Worm (Caenorhabditis elegans): ENCODE results near the gene oma-1.

Gene oma-1

DNA sequence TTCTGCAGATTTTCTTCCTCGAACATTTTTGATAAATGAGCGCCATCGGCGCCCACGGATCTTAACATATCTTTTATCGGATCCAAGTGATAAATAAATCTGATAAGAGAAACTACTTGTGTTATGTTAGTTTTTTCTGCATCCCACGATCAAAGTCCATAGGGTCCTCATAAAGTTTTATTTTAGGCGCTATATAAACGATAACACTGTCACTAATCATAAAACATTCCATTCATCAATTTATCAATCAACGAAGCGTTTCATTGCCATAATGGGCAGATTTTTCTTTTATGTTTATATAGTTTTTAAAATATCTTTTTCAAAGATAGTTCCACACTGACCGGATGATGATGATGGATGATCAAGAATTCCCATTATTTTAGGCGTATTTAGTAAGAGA is 24.1 kb upstream of the oma-1 start:
- TF ChIP-seq ztf-29 (GFP tag; IDR thresholded peaks at IDR 0.05) (no peak), klf-2 (GFP tag; conservative IDR thresholded peaks at IDR 0.05) (no peak), med-1 (GFP tag; optimal IDR thresholded peaks at IDR 0.05; ENCODE audit: insufficient read depth) (no peak), T22C8.4 (GFP tag; IDR thresholded peaks at IDR 0.05) (no peak), flt-1 (GFP tag; IDR thresholded peaks at IDR 0.05) (no peak), ztf-23 (GFP tag; IDR thresholded peaks at IDR 0.05) (no peak), ref-1 (GFP tag; conservative IDR thresholded peaks at IDR 0.05) (no peak), cog-1 (tag; optimal IDR thresholded peaks at IDR 0.05) (no peak), tab-1 (GFP tag; IDR thresholded peaks at IDR 0.05) (no peak)

DNA sequence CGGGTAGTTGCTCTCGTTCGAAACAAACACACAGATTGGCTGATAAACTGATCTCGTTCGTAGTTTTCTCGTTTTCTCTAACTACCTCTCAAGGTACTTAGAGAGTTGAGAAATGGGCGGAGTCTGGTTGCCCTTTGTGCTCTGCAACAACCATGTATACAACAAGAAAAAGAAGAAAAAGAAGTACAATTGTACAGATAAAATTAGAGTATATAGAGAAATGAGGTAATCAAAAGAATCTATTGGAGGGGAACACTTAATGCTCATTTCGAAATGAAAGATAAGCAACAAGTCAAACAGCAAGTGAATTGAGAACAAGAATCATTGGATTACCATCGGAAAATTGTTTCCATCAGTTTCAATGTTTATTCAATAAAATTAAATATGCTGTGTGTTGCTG is 23.4 kb upstream of the oma-1 start, which contains the start of gene C09G9.1:
C09G9.1 (minus strand) TSS at position 143 of the 400 bp plus-strand sequence.
- TF ChIP-seq ztf-23 (GFP tag; IDR thresholded peaks at IDR 0.05): no peak
- TF ChIP-seq cog-1 (tag; optimal IDR thresholded peaks at IDR 0.05): no peak
- TF ChIP-seq ref-1 (GFP tag; conservative IDR thresholded peaks at IDR 0.05): no peak
- TF ChIP-seq med-1 (GFP tag; optimal IDR thresholded peaks at IDR 0.05; ENCODE audit: insufficient read depth): no peak
- TF ChIP-seq flt-1 (GFP tag; IDR thresholded peaks at IDR 0.05): no peak
- no peak for TF ChIP-seq ztf-29 (GFP tag; IDR thresholded peaks at IDR 0.05)
- TF ChIP-seq klf-2 (GFP tag; conservative IDR thresholded peaks at IDR 0.05): no peak
- TF ChIP-seq T22C8.4 (GFP tag; IDR thresholded peaks at IDR 0.05): no peak
- TF ChIP-seq tab-1 (GFP tag; IDR thresholded peaks at IDR 0.05): no peak

DNA sequence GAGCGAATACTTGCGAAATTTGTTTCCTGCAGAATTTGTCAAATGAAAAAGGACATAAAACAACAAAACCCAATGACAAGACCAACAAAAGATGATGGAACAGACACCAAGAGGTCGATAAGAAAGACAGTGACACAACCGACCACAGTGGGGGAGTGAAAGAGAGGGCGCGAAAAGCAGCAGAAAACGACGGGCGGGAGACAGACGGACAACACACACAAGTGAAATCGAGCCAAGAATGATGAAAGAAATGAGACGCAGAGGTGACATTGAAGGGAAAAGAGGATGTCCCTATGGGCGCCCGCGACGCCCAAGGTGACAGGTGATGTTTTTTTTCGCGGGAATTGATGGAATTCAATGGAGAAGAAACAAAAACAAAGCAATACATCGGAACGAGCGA is 22.7 kb upstream of the oma-1 start:
- TF ChIP-seq ref-1 (GFP tag; conservative IDR thresholded peaks at IDR 0.05) (no peak), ztf-29 (GFP tag; IDR thresholded peaks at IDR 0.05) (no peak), T22C8.4 (GFP tag; IDR thresholded peaks at IDR 0.05) (no peak), flt-1 (GFP tag; IDR thresholded peaks at IDR 0.05) (no peak), tab-1 (GFP tag; IDR thresholded peaks at IDR 0.05) (no peak), med-1 (GFP tag; optimal IDR thresholded peaks at IDR 0.05; ENCODE audit: insufficient read depth) (no peak), klf-2 (GFP tag; conservative IDR thresholded peaks at IDR 0.05) (no peak), cog-1 (tag; optimal IDR thresholded peaks at IDR 0.05) (no peak), ztf-23 (GFP tag; IDR thresholded peaks at IDR 0.05) (no peak)

DNA sequence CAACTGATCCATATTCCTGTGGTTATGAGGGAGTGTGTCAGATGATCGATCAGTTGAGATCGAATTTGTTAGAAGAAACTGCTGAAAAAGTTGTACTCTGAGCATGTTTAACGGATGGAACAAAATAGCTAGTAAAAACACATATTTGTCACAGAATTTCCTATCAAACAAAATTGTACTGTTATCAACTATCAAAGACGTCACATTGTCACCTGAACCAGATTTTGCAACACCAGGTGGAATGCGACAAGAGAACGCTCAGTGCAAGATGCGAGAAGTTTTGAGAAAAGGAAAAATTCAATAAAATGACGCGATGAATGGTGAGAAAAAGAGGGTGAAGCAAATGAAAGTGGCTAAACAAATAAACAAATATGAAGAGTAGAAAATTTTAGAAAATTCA is 21.2 kb upstream of the oma-1 start:
- TF ChIP-seq flt-1 (GFP tag; IDR thresholded peaks at IDR 0.05) (no peak), ztf-29 (GFP tag; IDR thresholded peaks at IDR 0.05) (no peak), med-1 (GFP tag; optimal IDR thresholded peaks at IDR 0.05; ENCODE audit: insufficient read depth) (no peak), tab-1 (GFP tag; IDR thresholded peaks at IDR 0.05) (no peak), T22C8.4 (GFP tag; IDR thresholded peaks at IDR 0.05) (no peak), ref-1 (GFP tag; conservative IDR thresholded peaks at IDR 0.05) (no peak), ztf-23 (GFP tag; IDR thresholded peaks at IDR 0.05) (no peak), cog-1 (tag; optimal IDR thresholded peaks at IDR 0.05) (no peak), klf-2 (GFP tag; conservative IDR thresholded peaks at IDR 0.05) (no peak)

DNA sequence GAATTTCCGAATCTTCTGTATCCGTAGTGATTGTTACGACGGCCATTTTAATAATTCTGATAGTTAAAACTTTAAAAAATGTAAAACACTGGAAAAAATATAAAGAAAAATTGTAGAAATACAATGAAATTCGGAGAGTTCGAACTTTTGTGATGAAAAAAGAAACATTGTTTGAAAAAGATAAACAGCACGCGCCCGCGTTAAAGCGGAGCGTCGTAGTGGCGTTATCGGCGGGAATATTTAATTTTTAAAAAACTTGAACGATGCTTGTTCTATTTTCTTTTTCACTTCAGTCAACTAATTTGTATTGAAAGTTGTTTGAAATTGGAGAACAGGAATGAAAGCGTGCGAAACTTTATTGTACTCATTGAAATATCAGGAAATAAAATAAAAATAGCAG is 19.2 kb upstream of the oma-1 start, which contains the start of gene npp-23:
npp-23 (minus strand) TSS at position 56 of the 400 bp plus-strand sequence.
- TF ChIP-seq T22C8.4 (GFP tag; IDR thresholded peaks at IDR 0.05) (no peak), klf-2 (GFP tag; conservative IDR thresholded peaks at IDR 0.05) (no peak), med-1 (GFP tag; optimal IDR thresholded peaks at IDR 0.05; ENCODE audit: insufficient read depth) (no peak), flt-1 (GFP tag; IDR thresholded peaks at IDR 0.05) (no peak), ref-1 (GFP tag; conservative IDR thresholded peaks at IDR 0.05) (no peak), tab-1 (GFP tag; IDR thresholded peaks at IDR 0.05) (no peak), ztf-23 (GFP tag; IDR thresholded peaks at IDR 0.05) (no peak), cog-1 (tag; optimal IDR thresholded peaks at IDR 0.05) (no peak), ztf-29 (GFP tag; IDR thresholded peaks at IDR 0.05) (no peak)

DNA sequence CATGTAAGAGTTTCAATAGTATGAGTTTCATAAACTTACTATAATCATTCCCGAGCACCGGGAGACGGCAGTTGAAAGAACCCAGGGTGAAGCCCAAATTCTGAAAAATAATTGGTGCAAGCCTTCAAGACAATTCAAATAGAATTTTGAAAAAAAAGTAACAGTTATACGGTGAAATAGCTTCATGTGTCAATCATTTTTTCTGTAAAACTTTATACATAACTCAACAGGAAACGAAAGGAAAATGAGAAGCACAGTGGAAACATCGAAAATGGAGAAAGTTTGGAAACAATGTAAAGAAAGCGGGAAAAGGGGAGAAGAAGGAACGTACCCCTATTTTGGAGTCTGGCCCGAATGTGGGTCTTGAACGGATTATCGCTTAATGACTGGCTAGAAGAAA is 15.8 kb upstream of the oma-1 start, which contains the start of gene C09G9.3:
C09G9.3 (minus strand) TSS at position 101 of the 400 bp plus-strand sequence.
- TF ChIP-seq ref-1 (GFP tag; conservative IDR thresholded peaks at IDR 0.05) (no peak), med-1 (GFP tag; optimal IDR thresholded peaks at IDR 0.05; ENCODE audit: insufficient read depth) (no peak)

DNA sequence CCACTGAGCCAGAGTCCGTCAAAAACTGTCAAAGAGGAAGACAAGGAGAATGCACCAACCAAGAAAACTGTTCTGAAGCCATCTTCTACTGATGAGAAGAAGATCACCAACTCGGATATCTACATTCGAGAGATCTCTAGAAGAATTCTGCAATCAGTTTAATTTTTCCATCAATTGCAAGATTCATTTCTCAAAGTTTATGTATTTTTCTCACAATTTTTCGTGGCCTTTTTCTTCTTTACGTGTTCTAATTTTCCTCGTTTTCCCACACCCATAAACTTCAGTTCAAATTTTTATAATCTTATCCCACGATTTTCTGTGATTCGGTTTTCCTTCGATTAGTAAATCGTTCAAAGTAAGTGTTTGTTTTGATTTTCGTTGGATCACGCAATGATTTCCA is 14.9 kb upstream of the oma-1 start, which contains the start of gene hdl-2:
hdl-2 (plus strand) TSS at position 301 of the 400 bp plus-strand sequence.
- TF ChIP-seq ztf-29 (GFP tag; IDR thresholded peaks at IDR 0.05) (no peak), cog-1 (tag; optimal IDR thresholded peaks at IDR 0.05) (no peak)

DNA sequence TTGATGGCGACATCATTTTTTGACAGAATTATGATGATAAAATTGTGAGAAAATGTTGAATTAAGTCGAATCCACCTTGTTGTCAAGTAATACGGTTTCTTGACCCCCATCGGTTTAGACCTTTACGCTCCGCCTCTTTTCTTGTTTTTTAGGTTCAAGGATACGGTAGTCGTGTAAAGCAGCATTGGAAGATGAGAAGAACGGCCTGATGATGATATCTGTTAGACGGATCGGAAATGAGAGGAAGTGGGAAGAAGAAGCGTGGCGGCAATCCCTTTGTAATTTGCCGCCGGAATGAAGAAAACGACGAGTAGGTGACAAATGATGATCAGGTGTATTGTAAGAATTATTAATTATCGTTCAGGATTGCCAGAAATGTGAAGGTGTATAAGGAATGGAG is 9.0 kb upstream of the oma-1 start, which contains the start of gene npax-4:
npax-4 (minus strand) TSS at position 101 of the 400 bp plus-strand sequence.
- TF ChIP-seq klf-2 (GFP tag; conservative IDR thresholded peaks at IDR 0.05) (no peak), tab-1 (GFP tag; IDR thresholded peaks at IDR 0.05) (no peak), cog-1 (tag; optimal IDR thresholded peaks at IDR 0.05) (no peak), ztf-23 (GFP tag; IDR thresholded peaks at IDR 0.05) (no peak), flt-1 (GFP tag; IDR thresholded peaks at IDR 0.05) (no peak), ref-1 (GFP tag; conservative IDR thresholded peaks at IDR 0.05) (no peak), med-1 (GFP tag; optimal IDR thresholded peaks at IDR 0.05; ENCODE audit: insufficient read depth) (no peak), T22C8.4 (GFP tag; IDR thresholded peaks at IDR 0.05) (no peak), ztf-29 (GFP tag; IDR thresholded peaks at IDR 0.05) (no peak)

DNA sequence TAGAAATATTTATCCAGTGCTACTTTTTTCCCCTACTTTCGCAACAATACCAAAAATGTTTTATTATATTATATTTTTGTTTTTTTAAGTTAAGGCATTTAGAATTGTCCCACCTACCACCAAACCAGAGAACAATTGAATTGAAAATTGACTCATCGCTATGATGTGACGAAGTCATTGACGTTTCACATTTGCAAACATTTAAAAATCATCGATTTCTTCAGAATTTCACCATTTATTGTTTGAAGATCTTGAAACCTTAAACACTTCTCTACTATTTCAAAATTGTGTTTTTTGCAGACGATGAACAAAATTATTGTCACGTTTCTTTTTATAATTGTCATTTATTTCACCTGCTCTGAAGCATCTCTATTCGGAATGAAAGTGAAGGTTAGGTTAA is 7.6 kb upstream of the oma-1 start, which contains the start of gene C09G9.8:
C09G9.8 (plus strand) TSS at position 301 of the 400 bp plus-strand sequence.
- TF ChIP-seq klf-2 (GFP tag; conservative IDR thresholded peaks at IDR 0.05): no peak
- TF ChIP-seq ztf-29 (GFP tag; IDR thresholded peaks at IDR 0.05): no peak
- no peak for TF ChIP-seq med-1 (GFP tag; optimal IDR thresholded peaks at IDR 0.05; ENCODE audit: insufficient read depth)
- no peak for TF ChIP-seq ztf-23 (GFP tag; IDR thresholded peaks at IDR 0.05)
- no peak for TF ChIP-seq ref-1 (GFP tag; conservative IDR thresholded peaks at IDR 0.05)
- TF ChIP-seq flt-1 (GFP tag; IDR thresholded peaks at IDR 0.05): no peak

DNA sequence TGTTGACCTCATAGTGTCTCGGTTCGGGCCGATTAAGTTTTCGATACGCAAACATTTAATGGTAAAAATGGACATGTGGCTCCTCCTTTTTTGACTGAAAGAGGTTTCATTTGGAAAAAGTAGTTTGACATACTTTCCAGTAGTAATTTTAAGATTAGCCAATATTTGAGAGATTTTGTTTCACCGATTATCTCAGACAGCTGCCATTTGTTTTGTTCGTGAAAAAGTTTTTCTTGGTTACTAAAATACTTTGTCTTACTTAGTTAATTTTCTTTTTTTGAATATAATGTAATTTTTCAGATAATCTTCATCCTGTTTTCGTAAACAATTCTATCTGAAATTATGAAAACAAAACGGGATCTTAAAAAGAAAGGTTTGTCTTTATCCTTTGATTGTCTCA is 2.5 kb upstream of the oma-1 start, which contains the start of gene C09G9.5:
C09G9.5 (plus strand) TSS at position 301 of the 400 bp plus-strand sequence.
- no peak for TF ChIP-seq ref-1 (GFP tag; conservative IDR thresholded peaks at IDR 0.05)
- no peak for TF ChIP-seq tab-1 (GFP tag; IDR thresholded peaks at IDR 0.05)
- TF ChIP-seq klf-2 (GFP tag; conservative IDR thresholded peaks at IDR 0.05): no peak
- TF ChIP-seq ztf-29 (GFP tag; IDR thresholded peaks at IDR 0.05): no peak
- no peak for TF ChIP-seq cog-1 (tag; optimal IDR thresholded peaks at IDR 0.05)
- TF ChIP-seq T22C8.4 (GFP tag; IDR thresholded peaks at IDR 0.05): no peak
- no peak for TF ChIP-seq med-1 (GFP tag; optimal IDR thresholded peaks at IDR 0.05; ENCODE audit: insufficient read depth)
- TF ChIP-seq flt-1 (GFP tag; IDR thresholded peaks at IDR 0.05): no peak
- TF ChIP-seq ztf-23 (GFP tag; IDR thresholded peaks at IDR 0.05): no peak
